Worm (Caenorhabditis elegans): ENCODE results near the gene F57B1.5.

The F57B1.5 gene

DNA sequence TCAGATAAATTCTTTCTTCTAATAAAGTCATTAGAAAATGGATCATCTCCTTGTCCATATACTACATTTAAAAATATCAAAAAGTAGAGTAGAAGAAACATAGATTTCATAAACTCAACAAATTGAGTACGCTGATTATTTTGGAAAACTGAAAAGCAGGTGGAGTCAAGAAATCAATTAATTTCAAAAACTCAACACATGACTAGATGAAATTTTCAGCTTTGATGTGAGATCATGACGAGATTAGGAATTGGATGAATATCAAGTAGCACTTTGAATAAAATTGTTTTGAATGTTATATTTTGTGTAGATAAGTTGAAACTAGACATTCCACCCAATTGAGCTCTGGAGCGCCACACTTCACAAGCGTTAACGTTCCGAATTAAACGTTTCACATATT, 12.0 kb upstream of the F57B1.5 start, which contains the start of gene F57B1.1:
Gene F57B1.1, minus strand, starts transcription at position 101 of the 400 bp plus-strand sequence.
- TF ChIP-seq tbx-37 (GFP tag; conservative IDR thresholded peaks at IDR 0.05) (no peak), hmg-4 (GFP tag; optimal IDR thresholded peaks at IDR 0.05) (no peak), ceh-36 (tag; optimal IDR thresholded peaks at IDR 0.05) (no peak), pes-1 (GFP tag; IDR thresholded peaks at IDR 0.05) (no peak), ets-7 (tag; optimal IDR thresholded peaks at IDR 0.05) (no peak), scrt-1 (GFP tag; IDR thresholded peaks at IDR 0.05) (no peak), F13C5.2 (tag; optimal IDR thresholded peaks at IDR 0.05) (no peak), ceh-13 (GFP tag; optimal IDR thresholded peaks at IDR 0.05) (no peak), tbx-11 (GFP tag; IDR thresholded peaks at IDR 0.05) (no peak), ama-1 (optimal IDR thresholded peaks at IDR 0.05) (no peak), hnd-1 (tag; optimal IDR thresholded peaks at IDR 0.05) (no peak), hmbx-1 (tag; optimal IDR thresholded peaks at IDR 0.05) (no peak), sea-1 (GFP tag; conservative IDR thresholded peaks at IDR 0.05) (no peak), B0310.2 (tag; optimal IDR thresholded peaks at IDR 0.05) (no peak)

DNA sequence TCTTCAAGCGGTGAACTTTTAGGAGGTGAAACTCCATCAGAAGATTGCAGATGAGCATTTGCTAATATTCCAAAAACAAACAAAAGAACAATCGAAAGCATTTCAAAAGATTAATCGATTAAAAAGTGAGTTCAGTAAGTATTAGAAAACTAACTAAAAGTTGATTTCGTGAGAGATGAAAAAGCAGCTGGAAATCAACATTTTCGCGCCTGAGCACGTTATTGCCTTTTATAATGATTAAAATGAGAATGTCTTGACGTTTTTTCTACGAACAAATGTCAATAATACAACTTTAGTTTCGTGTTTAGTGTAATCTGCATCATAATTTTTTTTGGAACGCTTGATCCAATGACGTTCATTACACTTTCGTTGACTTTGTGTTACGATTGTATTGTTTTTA, 9.7 kb upstream of the F57B1.5 start, which contains the start of gene F57B1.9:
Gene F57B1.9, minus strand, starts transcription at position 101 of the 400 bp plus-strand sequence.
- TF ChIP-seq scrt-1 (GFP tag; IDR thresholded peaks at IDR 0.05) (no peak), hmg-4 (GFP tag; optimal IDR thresholded peaks at IDR 0.05) (no peak), flt-1 (GFP tag; IDR thresholded peaks at IDR 0.05) (no peak), ama-1 (optimal IDR thresholded peaks at IDR 0.05) (no peak), ceh-36 (tag; optimal IDR thresholded peaks at IDR 0.05) (no peak), B0310.2 (tag; optimal IDR thresholded peaks at IDR 0.05) (no peak), tra-4 (tag; optimal IDR thresholded peaks at IDR 0.05) (no peak), F13C5.2 (tag; optimal IDR thresholded peaks at IDR 0.05) (no peak), pes-1 (GFP tag; IDR thresholded peaks at IDR 0.05) (no peak), hmbx-1 (tag; optimal IDR thresholded peaks at IDR 0.05) (no peak), ets-7 (tag; optimal IDR thresholded peaks at IDR 0.05) (no peak)

DNA sequence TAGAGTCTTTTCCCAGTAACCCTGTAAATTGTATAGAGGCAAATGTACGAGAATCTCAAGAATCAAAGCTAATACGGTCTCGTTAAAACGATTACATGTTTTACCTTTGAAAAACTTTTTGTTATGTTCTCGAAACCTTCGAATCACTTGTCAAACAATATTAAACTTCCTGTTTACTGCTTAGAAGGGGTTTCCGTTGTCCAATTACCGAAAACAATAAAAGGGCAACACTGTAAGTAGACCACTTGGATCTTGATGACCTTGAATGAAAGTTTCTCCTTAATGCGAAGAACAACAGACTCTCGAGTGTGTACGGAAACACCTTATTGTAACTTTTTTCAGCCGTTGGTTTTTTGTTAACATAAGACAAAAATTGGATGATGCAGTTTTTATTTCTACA, 6.9 kb upstream of the F57B1.5 start:
- TF ChIP-seq aly-1 (tag; optimal IDR thresholded peaks at IDR 0.05) (no peak), B0310.2 (tag; optimal IDR thresholded peaks at IDR 0.05) (no peak), ceh-13 (GFP tag; optimal IDR thresholded peaks at IDR 0.05) (no peak), hmg-4 (GFP tag; optimal IDR thresholded peaks at IDR 0.05) (no peak), F13C5.2 (tag; optimal IDR thresholded peaks at IDR 0.05) (no peak), hmbx-1 (tag; optimal IDR thresholded peaks at IDR 0.05) (no peak), sea-1 (GFP tag; conservative IDR thresholded peaks at IDR 0.05) (no peak)

DNA sequence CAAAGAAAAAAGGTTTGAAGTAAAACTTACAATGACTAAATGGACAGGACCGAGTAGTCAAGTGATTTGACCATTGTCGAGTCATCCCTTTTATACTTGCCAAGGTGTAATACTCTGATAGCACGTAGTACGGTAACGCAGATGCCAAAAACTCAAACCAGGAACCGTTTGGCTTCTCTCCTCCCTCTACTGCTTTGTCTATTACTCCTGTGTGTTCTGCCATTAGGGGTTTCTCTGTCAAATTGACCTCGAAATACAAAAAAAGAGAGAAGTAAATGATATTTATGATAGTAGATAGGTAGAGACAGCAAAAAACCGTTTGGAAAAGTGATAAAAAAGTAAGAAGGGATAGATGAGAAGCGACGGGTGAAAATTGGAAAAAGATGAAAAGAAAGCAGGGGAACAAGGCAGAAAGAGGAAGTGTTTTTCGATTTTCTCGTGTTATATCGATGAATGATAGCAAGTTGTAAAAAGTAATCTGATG, 5.4 kb upstream of the F57B1.5 start, which contains the start of the genes col-159 and col-160:
Gene col-159, minus strand, starts transcription at position 51 of the 484 bp plus-strand sequence.
Gene col-160, minus strand, starts transcription at position 63 of the 484 bp plus-strand sequence.
- TF ChIP-seq tbx-11 (GFP tag; IDR thresholded peaks at IDR 0.05) (no peak), aly-1 (tag; optimal IDR thresholded peaks at IDR 0.05) (no peak), ets-7 (tag; optimal IDR thresholded peaks at IDR 0.05) (no peak), tra-4 (tag; optimal IDR thresholded peaks at IDR 0.05) (no peak), pes-1 (GFP tag; IDR thresholded peaks at IDR 0.05) (no peak), ceh-36 (tag; optimal IDR thresholded peaks at IDR 0.05) (no peak), hmbx-1 (tag; optimal IDR thresholded peaks at IDR 0.05) (no peak), ama-1 (optimal IDR thresholded peaks at IDR 0.05) (no peak), B0310.2 (tag; optimal IDR thresholded peaks at IDR 0.05) (no peak), flt-1 (GFP tag; IDR thresholded peaks at IDR 0.05) (no peak), ceh-13 (GFP tag; optimal IDR thresholded peaks at IDR 0.05) (no peak), hnd-1 (tag; optimal IDR thresholded peaks at IDR 0.05) (no peak), scrt-1 (GFP tag; IDR thresholded peaks at IDR 0.05) (no peak), F13C5.2 (tag; optimal IDR thresholded peaks at IDR 0.05) (no peak), hmg-4 (GFP tag; optimal IDR thresholded peaks at IDR 0.05) (no peak), tbx-37 (GFP tag; conservative IDR thresholded peaks at IDR 0.05) (no peak), sea-1 (GFP tag; conservative IDR thresholded peaks at IDR 0.05) (no peak)

DNA sequence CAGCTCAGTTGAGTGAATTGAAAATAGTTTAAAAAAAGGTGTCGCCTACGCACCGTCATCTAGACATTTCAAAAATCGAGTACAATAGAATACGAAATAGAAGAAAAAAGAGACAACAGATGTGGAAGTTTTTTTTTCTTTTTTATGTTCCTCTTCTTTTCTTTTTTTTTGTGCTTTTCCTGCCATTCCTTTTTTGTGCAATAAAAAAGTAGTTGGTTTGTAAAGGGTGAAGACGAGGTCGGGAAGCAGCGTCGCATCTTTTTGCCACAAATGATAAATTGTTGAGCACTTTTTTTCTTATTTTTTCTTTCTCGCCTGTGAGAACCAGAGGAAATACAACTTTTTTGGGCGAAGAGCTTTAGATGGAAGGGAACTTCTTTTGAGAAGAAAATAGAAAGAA, 1.0 kb upstream of the F57B1.5 start:
- no peak for TF ChIP-seq hnd-1 (tag; optimal IDR thresholded peaks at IDR 0.05)
- no peak for TF ChIP-seq scrt-1 (GFP tag; IDR thresholded peaks at IDR 0.05)
- no peak for TF ChIP-seq sea-1 (GFP tag; conservative IDR thresholded peaks at IDR 0.05)
- TF ChIP-seq tra-4 (tag; optimal IDR thresholded peaks at IDR 0.05) = no peak
- TF ChIP-seq aly-1 (tag; optimal IDR thresholded peaks at IDR 0.05) = no peak

DNA sequence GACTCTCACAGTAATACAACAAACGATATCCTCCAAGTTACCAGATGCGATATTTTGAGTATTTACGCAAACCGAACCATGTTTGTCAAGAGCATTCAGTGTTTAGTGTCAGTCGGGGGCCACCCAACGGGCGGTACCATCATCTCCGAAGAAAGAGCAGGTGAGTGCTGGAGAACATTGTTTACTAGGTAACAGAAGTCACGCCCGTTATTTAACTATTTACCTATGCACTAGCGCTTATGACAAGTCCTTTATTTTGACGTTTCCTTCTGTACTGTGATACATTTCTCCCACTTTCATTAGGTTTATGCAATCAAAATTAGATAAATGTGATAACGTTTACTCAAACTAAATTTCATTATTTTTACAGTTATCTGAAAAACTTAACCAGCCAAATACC, 2.0 kb downstream of the F57B1.5 start, which contains the start of gene F57B1.6:
Gene F57B1.6, plus strand, starts transcription at position 79 of the 400 bp plus-strand sequence.
- no peak for TF ChIP-seq aly-1 (tag; optimal IDR thresholded peaks at IDR 0.05)
- no peak for TF ChIP-seq ceh-13 (GFP tag; optimal IDR thresholded peaks at IDR 0.05)
- TF ChIP-seq pes-1 (GFP tag; IDR thresholded peaks at IDR 0.05) = no peak
- no peak for TF ChIP-seq hmg-4 (GFP tag; optimal IDR thresholded peaks at IDR 0.05)
- no peak for TF ChIP-seq ets-7 (tag; optimal IDR thresholded peaks at IDR 0.05)
- no peak for TF ChIP-seq ama-1 (optimal IDR thresholded peaks at IDR 0.05)
- TF ChIP-seq hmbx-1 (tag; optimal IDR thresholded peaks at IDR 0.05) = no peak
- TF ChIP-seq B0310.2 (tag; optimal IDR thresholded peaks at IDR 0.05) = no peak
- no peak for TF ChIP-seq tra-4 (tag; optimal IDR thresholded peaks at IDR 0.05)
- TF ChIP-seq ceh-36 (tag; optimal IDR thresholded peaks at IDR 0.05) = no peak
- no peak for TF ChIP-seq hnd-1 (tag; optimal IDR thresholded peaks at IDR 0.05)
- no peak for TF ChIP-seq tbx-11 (GFP tag; IDR thresholded peaks at IDR 0.05)
- no peak for TF ChIP-seq scrt-1 (GFP tag; IDR thresholded peaks at IDR 0.05)

DNA sequence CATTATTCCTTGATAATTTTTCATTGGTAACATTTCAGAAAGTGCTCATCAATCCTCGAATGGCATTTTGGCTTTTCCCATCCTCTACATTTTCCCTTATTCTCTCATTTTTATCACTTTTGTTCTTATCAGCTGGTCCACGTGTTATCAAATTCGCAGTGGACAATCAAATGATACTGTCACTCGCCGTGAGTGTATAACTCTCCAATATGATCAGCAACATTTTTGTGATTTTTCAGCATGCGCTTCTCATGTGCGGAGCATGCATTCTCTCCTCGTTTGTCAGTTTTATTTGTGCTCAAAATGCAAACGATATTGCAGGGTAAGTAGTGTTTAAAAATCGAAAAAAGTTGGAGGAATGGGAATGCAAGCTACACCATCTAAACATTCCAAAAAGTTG, 5.1 kb downstream of the F57B1.5 start:
- TF ChIP-seq tbx-37 (GFP tag; conservative IDR thresholded peaks at IDR 0.05) (no peak), tbx-11 (GFP tag; IDR thresholded peaks at IDR 0.05) (no peak), aly-1 (tag; optimal IDR thresholded peaks at IDR 0.05) (no peak), hmg-4 (GFP tag; optimal IDR thresholded peaks at IDR 0.05) (no peak), sea-1 (GFP tag; conservative IDR thresholded peaks at IDR 0.05) (no peak), scrt-1 (GFP tag; IDR thresholded peaks at IDR 0.05) (no peak), tra-4 (tag; optimal IDR thresholded peaks at IDR 0.05) (no peak), B0310.2 (tag; optimal IDR thresholded peaks at IDR 0.05) (no peak), hnd-1 (tag; optimal IDR thresholded peaks at IDR 0.05) (no peak), ceh-13 (GFP tag; optimal IDR thresholded peaks at IDR 0.05) (no peak), ama-1 (optimal IDR thresholded peaks at IDR 0.05) (no peak), ets-7 (tag; optimal IDR thresholded peaks at IDR 0.05) (no peak), ceh-36 (tag; optimal IDR thresholded peaks at IDR 0.05) (no peak), F13C5.2 (tag; optimal IDR thresholded peaks at IDR 0.05) (no peak), pes-1 (GFP tag; IDR thresholded peaks at IDR 0.05) (no peak), flt-1 (GFP tag; IDR thresholded peaks at IDR 0.05) (no peak), hmbx-1 (tag; optimal IDR thresholded peaks at IDR 0.05) (no peak)
